Worm (Caenorhabditis elegans) whole organism, L3 larva: ENCODE data around the gene dsb-1.

Source experiments
- ceh-82 ChIP-seq: fragments of 150-350 bp; optimal IDR thresholded peaks from 2 replicates; lab custom pipeline; 2014; ENCODE audit warnings: missing biosample characterization, missing genetic modification characterization
- ceh-9 ChIP-seq: sonication (generic microtip); optimal IDR thresholded peaks from 2 replicates; lab custom pipeline; 2018; ENCODE audit warnings: missing biosample characterization, missing genetic modification characterization
- egl-5 ChIP-seq: fragments of 150-350 bp; optimal IDR thresholded peaks from 2 replicates; lab custom pipeline; 2017; ENCODE audit warnings: missing biosample characterization, missing genetic modification reagents, missing genetic modification characterization, inconsistent platforms
- elt-1 ChIP-seq: fragments of 150-350 bp; optimal IDR thresholded peaks from 2 replicates; lab custom pipeline; 2014; ENCODE audit warnings: missing biosample characterization, missing genetic modification characterization
- elt-2 ChIP-seq: sonication (generic microtip); optimal IDR thresholded peaks from 2 replicates; lab custom pipeline; 2016; ENCODE audit warnings: missing genetic modification reagents, mild to moderate bottlenecking, missing genetic modification characterization, missing compliant biosample characterization
- elt-3 ChIP-seq, 3 experiments: fragments of 150-350 bp in 1 of 3; sonication (generic microtip) in 2 of 3; optimal IDR thresholded peaks; 2 replicates in 2 of 3; 4 replicates in 1 of 3; lab custom pipeline; 2014 to 2017; ENCODE audit warnings: missing biosample characterization in 3 of 3, missing genetic modification characterization in 3 of 3
- fkh-10 ChIP-seq: sonication (generic microtip); optimal IDR thresholded peaks from 2 replicates; lab custom pipeline; 2017; ENCODE audit warnings: missing biosample characterization, missing genetic modification reagents, missing genetic modification characterization
- fkh-2 ChIP-seq: fragments of 150-350 bp; optimal IDR thresholded peaks from 2 replicates; lab custom pipeline; 2014; ENCODE audit warnings: missing biosample characterization, missing genetic modification reagents, missing genetic modification characterization
- hmg-11 ChIP-seq: sonication (generic microtip); optimal IDR thresholded peaks from 2 replicates; lab custom pipeline; 2016; ENCODE audit warnings: missing genetic modification characterization, missing compliant biosample characterization
- jun-1 ChIP-seq: fragments of 150-350 bp; optimal IDR thresholded peaks from 2 replicates; lab custom pipeline; 2014; ENCODE audit warnings: missing biosample characterization, missing genetic modification reagents, missing genetic modification characterization
- lin-15B ChIP-seq: fragments of 150-350 bp; optimal IDR thresholded peaks from 2 replicates; lab custom pipeline; 2014; ENCODE audit warnings: missing biosample characterization, missing genetic modification characterization
- lin-39 ChIP-seq: fragments of 150-350 bp; optimal IDR thresholded peaks from 2 replicates; lab custom pipeline; 2018; ENCODE audit warnings: missing biosample characterization, missing genetic modification reagents, missing genetic modification characterization
- lsy-12 ChIP-seq: sonication (generic microtip); optimal IDR thresholded peaks from 2 replicates; lab custom pipeline; 2016; ENCODE audit warnings: mild to moderate bottlenecking, missing genetic modification characterization, missing compliant biosample characterization
- mdl-1 ChIP-seq: fragments of 150-350 bp; optimal IDR thresholded peaks from 2 replicates; lab custom pipeline; 2014; ENCODE audit warnings: missing biosample characterization, missing genetic modification characterization
- nhr-11 ChIP-seq: fragments of 150-350 bp; optimal IDR thresholded peaks from 2 replicates; lab custom pipeline; 2014; ENCODE audit warnings: missing biosample characterization, missing genetic modification characterization
- nhr-237 ChIP-seq: fragments of 150-350 bp; optimal IDR thresholded peaks from 2 replicates; lab custom pipeline; 2014; ENCODE audit warnings: missing biosample characterization, missing genetic modification characterization
- nhr-43 ChIP-seq: sonication (generic microtip); optimal IDR thresholded peaks from 2 replicates; lab custom pipeline; 2016; ENCODE audit warnings: mild to moderate bottlenecking, missing genetic modification characterization, missing compliant biosample characterization; ENCODE audit not compliant: poor library complexity, severe bottlenecking
- snpc-4 ChIP-seq: fragments of 150-350 bp; optimal IDR thresholded peaks from 2 replicates; lab custom pipeline; 2014; ENCODE audit warnings: missing biosample characterization, missing genetic modification characterization
- unc-62 ChIP-seq: fragments of 150-350 bp; sonication (generic microtip); optimal IDR thresholded peaks from 4 replicates; lab custom pipeline; 2014; ENCODE audit warnings: missing biosample characterization, missing genetic modification reagents, missing genetic modification characterization
- ztf-4 ChIP-seq: fragments of 150-350 bp; optimal IDR thresholded peaks from 2 replicates; lab custom pipeline; 2014; ENCODE audit warnings: missing biosample characterization, missing genetic modification characterization

Gene dsb-1

DNA sequence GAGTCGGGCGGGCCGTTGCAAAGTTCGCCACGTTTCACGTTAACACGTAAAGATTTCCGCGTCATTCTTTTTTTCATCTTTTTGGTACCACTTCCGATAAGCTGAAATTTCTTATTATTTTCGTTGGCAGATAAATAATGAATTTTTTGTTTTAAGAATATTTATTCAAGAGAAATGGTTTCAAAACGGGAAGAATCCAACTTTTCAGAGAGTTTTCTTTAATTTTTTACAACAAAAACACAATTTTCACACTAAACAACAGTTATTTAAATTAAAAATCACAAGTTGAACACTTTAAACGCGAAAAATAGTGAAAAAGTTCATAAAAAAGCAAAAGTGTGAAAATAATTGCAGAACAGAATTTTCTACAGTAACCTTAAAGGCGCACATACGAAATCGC is 45.4 kb downstream of the dsb-1 start, which contains the start of gene spe-44:
Gene spe-44, minus strand, starts transcription at position 101 of the 400 bp plus-strand sequence.
- TF ChIP-seq lsy-12 (tag; lab: Kevin White, UChicago), result no peak
- no peak for TF ChIP-seq mdl-1 (tag; lab: Kevin White, UChicago)
- TF ChIP-seq ceh-82 (tag; lab: Kevin White, UChicago), result no peak
- no peak for TF ChIP-seq elt-1 (tag; lab: Kevin White, UChicago)
- TF ChIP-seq ceh-9, result no peak

DNA sequence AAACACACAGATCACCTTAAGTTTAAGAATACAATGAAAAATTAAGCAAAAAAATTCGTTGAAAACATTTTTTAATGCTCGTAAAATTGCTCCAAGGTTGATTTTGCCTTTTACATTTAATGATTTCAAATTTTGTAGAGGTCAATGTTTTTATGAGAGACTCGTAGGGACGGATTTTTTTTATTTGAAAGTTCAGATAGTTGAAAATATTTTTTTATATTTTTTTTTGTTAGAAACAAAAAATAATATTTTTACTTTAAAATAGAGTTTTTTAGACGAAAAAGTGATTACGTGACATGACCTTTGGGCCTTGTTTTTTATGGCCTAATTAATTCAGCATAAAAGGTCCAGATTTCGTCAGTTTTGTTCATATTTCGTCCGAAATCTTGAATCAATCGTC is 46.0 kb downstream of the dsb-1 start, which contains the start of gene smz-1:
Gene smz-1, plus strand, starts transcription at position 301 of the 400 bp plus-strand sequence.
- TF ChIP-seq nhr-11 (tag; lab: Kevin White, UChicago) (no peak), fkh-10 (GFP tag; lab: Kevin White, UChicago) (no peak), hmg-11 (no peak), nhr-237 (tag; lab: Kevin White, UChicago) (no peak), snpc-4 (no peak), lin-39 (tag; lab: Kevin White, UChicago) (no peak), elt-2 (tag; lab: Kevin White, UChicago) (no peak), egl-5 (tag; lab: Kevin White, UChicago) (no peak), jun-1 (tag; lab: Kevin White, UChicago) (no peak), lin-15B (tag; lab: Kevin White, UChicago) (no peak), unc-62 (GFP tag; lab: Kevin White, UChicago) (no peak), nhr-43 (tag; lab: Kevin White, UChicago) (no peak), fkh-2 (tag; lab: Kevin White, UChicago) (no peak), ztf-4 (tag; lab: Kevin White, UChicago) (no peak), lsy-12 (tag; lab: Kevin White, UChicago) (no peak)

DNA sequence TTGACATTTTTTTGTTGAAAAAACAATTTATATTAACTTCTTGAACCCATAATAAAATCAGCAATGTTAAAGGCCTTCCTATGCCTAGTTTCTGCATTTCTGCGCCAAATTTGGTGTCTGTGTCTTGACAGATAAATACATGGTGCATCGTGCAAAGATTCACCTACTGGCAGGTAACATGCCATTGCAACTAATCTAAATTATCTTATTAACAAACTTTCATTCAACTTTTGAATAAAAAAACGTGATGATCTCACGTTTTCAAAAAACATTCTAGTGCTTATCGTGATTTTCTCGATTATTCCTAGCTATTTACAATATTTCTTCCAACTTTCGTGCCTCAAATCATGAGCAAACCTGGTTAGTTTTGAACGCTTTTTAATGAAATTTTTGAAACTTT is 47.9 kb downstream of the dsb-1 start, which contains the start of gene C25G4.7:
Gene C25G4.7, plus strand, starts transcription at position 301 of the 400 bp plus-strand sequence.
- TF ChIP-seq elt-3 (tag; optimal IDR thresholded peaks at IDR 0.05; lab: Kevin White, UChicago), result no peak
